Fruit fly (Drosophila melanogaster) whole organism, pupa: ENCODE measurements around the gene CG42577.

ENCODE experiments used
- CG15710 ChIP-seq: fragments of 200-800 bp; sonication (Bioruptor generic); optimal IDR thresholded peaks from 2 replicates; lab custom pipeline; 2018; ENCODE audit warnings: missing biosample characterization, mild to moderate bottlenecking, missing genetic modification characterization, moderate library complexity
- CG34367 ChIP-seq: fragments of 200-800 bp; sonication (Bioruptor generic); optimal IDR thresholded peaks from 2 replicates; lab custom pipeline; 2018; ENCODE audit warnings: missing biosample characterization, mild to moderate bottlenecking, missing genetic modification characterization
- CG4496 ChIP-seq: fragments of 200-800 bp; sonication (Bioruptor generic); IDR thresholded peaks from 3 replicates; pipeline ENCODE4 v1.3.6; 2022; ENCODE audit warnings: missing biosample characterization, missing genetic modification characterization
- CG8159 ChIP-seq: fragments of 200-800 bp; sonication (Bioruptor generic); optimal IDR thresholded peaks from 3 replicates; lab custom pipeline; 2018; ENCODE audit warnings: missing biosample characterization, mild to moderate bottlenecking, missing genetic modification characterization, moderate library complexity
- D1 ChIP-seq: fragments of 200-800 bp; sonication (Bioruptor generic); optimal IDR thresholded peaks from 2 replicates; lab custom pipeline; 2018; ENCODE audit warnings: missing biosample characterization, mild to moderate bottlenecking, missing genetic modification characterization, moderate library complexity
- EcR ChIP-seq: fragments of 200-800 bp; sonication (Bioruptor generic); optimal IDR thresholded peaks from 3 replicates; lab custom pipeline; 2019; ENCODE audit warnings: missing biosample characterization, missing genetic modification characterization, mild to moderate bottlenecking, moderate library complexity, missing genetic modification reagents
- Pif1A ChIP-seq: fragments of 200-800 bp; sonication (Bioruptor generic); optimal IDR thresholded peaks from 3 replicates; lab custom pipeline; 2016; ENCODE audit warnings: missing biosample characterization, missing genetic modification characterization
- Pif1B ChIP-seq: fragments of 200-800 bp; sonication (Bioruptor generic); optimal IDR thresholded peaks from 3 replicates; lab custom pipeline; 2016; ENCODE audit warnings: missing biosample characterization, missing genetic modification characterization
- fd96Ca ChIP-seq: fragments of 200-800 bp; sonication (Bioruptor generic); IDR thresholded peaks from 3 replicates; pipeline ENCODE4 v1.3.6; 2022; ENCODE audit warnings: missing biosample characterization, missing genetic modification characterization

DNA sequence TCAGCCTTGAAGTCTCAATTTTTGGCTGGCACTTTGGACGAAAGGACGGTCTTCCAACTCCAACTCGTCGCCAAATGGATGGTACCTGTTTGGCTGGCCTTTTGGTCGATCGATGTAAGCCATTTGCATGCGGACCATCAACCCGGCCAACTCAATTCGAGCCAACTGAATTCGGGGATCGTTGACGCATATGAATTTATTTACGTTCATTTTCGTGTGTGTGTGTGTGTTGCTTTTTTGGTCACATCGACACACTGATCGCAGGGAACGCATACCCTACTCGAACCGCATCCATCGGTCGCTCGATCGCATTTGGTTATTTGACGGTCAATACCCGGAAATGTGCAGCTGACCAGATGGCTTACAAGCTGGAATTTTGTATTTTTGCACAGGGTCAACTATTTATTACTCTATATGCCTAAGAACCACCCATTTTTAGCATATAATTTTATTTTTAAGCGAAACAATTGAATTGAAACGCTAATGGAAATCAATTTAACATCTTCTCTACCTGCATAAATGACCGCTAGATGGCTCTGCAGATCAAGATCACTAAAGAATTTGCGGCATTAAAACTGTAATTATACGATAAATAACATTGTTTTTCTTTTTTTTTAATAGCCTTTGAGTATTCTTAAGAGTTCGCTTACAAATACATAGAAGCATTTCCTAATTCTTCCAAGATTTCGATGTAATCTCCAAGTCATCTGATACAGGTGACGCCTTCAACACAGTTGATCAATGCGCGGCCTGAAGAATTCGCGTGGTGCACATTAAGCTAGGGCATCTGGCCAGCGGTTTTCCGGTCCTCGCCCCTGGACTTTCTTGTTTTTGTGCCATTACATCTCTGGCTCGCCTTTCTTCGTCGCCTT, 20.1 kb upstream of the CG42577 start:
- TF ChIP-seq CG15710 (tag; lab: Kevin White, UChicago) (no peak), CG8159 (no peak), CG4496 (GFP tag; lab: Robert Waterston, UW) (no peak), EcR (GFP tag; lab: Kevin White, UChicago) (peak; percentile 43), D1 (tag; lab: Kevin White, UChicago) (no peak), Pif1A (GFP tag; lab: Kevin White, UChicago) (no peak), fd96Ca (no peak), Pif1B (GFP tag; lab: Kevin White, UChicago) (no peak), CG34367 (tag; lab: Kevin White, UChicago) (no peak)
